Worm (Caenorhabditis elegans) whole organism, L4 larva: Measurements from ENCODE around the gene str-153.

Experiments
- F49E8.2 ChIP-seq: sonication (generic microtip); optimal IDR thresholded peaks from 2 replicates; lab custom pipeline; 2016; ENCODE audit warnings: missing compliant biosample characterization, mild to moderate bottlenecking, missing genetic modification characterization, borderline replicate concordance
- T20F7.1 ChIP-seq: fragments of 200-800 bp; sonication (Bioruptor generic); optimal IDR thresholded peaks from 2 replicates; lab custom pipeline; 2018; ENCODE audit warnings: mild to moderate bottlenecking, missing genetic modification characterization, missing compliant biosample characterization
- Y48G9A.11 ChIP-seq: fragments of 200-800 bp; sonication (Bioruptor generic); IDR thresholded peaks from 2 replicates; pipeline ENCODE4 v1.3.6; 2022; ENCODE audit warnings: missing genetic modification reagents, missing genetic modification characterization, missing compliant biosample characterization
- Y75B8A.6 ChIP-seq: fragments of 200-800 bp; sonication (Bioruptor generic); IDR thresholded peaks from 2 replicates; pipeline ENCODE4 v1.3.6; 2022; ENCODE audit warnings: missing genetic modification reagents, missing genetic modification characterization, missing compliant biosample characterization
- ZK337.2 ChIP-seq: fragments of 200-800 bp; sonication (Bioruptor generic); IDR thresholded peaks from 2 replicates; pipeline ENCODE4 v1.3.6; 2022; ENCODE audit warnings: missing genetic modification reagents, missing genetic modification characterization, missing compliant biosample characterization
- ZK546.5 ChIP-seq, 2 experiments: sonication (generic microtip); optimal IDR thresholded peaks; 2 replicates each; lab custom pipeline; 2017; ENCODE audit warnings: missing biosample characterization in 2 of 2, missing genetic modification characterization in 2 of 2
- aha-1 ChIP-seq: fragments of 150-350 bp; peaks from one replicate; lab custom pipeline; 2014; ENCODE audit warnings: missing biosample characterization, missing genetic modification characterization
- ceh-62 ChIP-seq: sonication (generic microtip); optimal IDR thresholded peaks from 2 replicates; lab custom pipeline; 2017; ENCODE audit warnings: missing biosample characterization, missing genetic modification characterization
- ctbp-1 ChIP-seq: fragments of 200-800 bp; sonication (Bioruptor generic); IDR thresholded peaks from 2 replicates; pipeline ENCODE4 v1.3.6; 2022; ENCODE audit warnings: missing genetic modification reagents, missing genetic modification characterization, missing compliant biosample characterization
- dmd-6 ChIP-seq: fragments of 200-800 bp; sonication (Bioruptor generic); IDR thresholded peaks from 2 replicates; pipeline ENCODE4 v1.3.6; 2022; ENCODE audit warnings: missing genetic modification reagents, missing genetic modification characterization, missing compliant biosample characterization
- dmd-8 ChIP-seq: fragments of 200-800 bp; sonication (Bioruptor generic); IDR thresholded peaks from 2 replicates; pipeline ENCODE4 v1.3.6; 2022; ENCODE audit warnings: missing genetic modification characterization, missing compliant biosample characterization
- duxl-1 ChIP-seq: sonication (generic microtip); optimal IDR thresholded peaks from 2 replicates; lab custom pipeline; 2016; ENCODE audit warnings: mild to moderate bottlenecking, missing genetic modification characterization, moderate library complexity, missing compliant biosample characterization; ENCODE audit not compliant: poor library complexity
- egl-27 ChIP-seq: sonication (generic microtip); optimal IDR thresholded peaks from 3 replicates; lab custom pipeline; 2017; ENCODE audit warnings: missing biosample characterization, missing genetic modification reagents, missing genetic modification characterization
- lin-13 ChIP-seq: fragments of 150-350 bp; optimal IDR thresholded peaks from 2 replicates; lab custom pipeline; 2014; ENCODE audit warnings: missing biosample characterization, missing genetic modification reagents, missing genetic modification characterization
- lin-15B ChIP-seq: fragments of 150-350 bp; sonication (generic microtip); optimal IDR thresholded peaks from 3 replicates; lab custom pipeline; 2014; ENCODE audit warnings: missing biosample characterization, missing genetic modification characterization
- lir-3 ChIP-seq: sonication (generic microtip); optimal IDR thresholded peaks from 2 replicates; lab custom pipeline; 2016; ENCODE audit warnings: mild to moderate bottlenecking, missing genetic modification characterization, missing compliant biosample characterization
- lsy-2 ChIP-seq, 2 experiments: fragments of 150-350 bp in 1 of 2; sonication (generic microtip) in 1 of 2; optimal IDR thresholded peaks; 2 replicates each; lab custom pipeline; 2014 to 2017; ENCODE audit warnings: missing biosample characterization in 2 of 2, missing genetic modification characterization in 2 of 2
- madf-5 ChIP-seq, 2 experiments: fragments of 200-800 bp; sonication (Bioruptor generic); IDR thresholded peaks; 2 replicates each; pipeline ENCODE4 v1.3.6; 2022; ENCODE audit warnings: missing compliant biosample characterization in 2 of 2, missing genetic modification characterization in 2 of 2
- madf-9 ChIP-seq: fragments of 200-800 bp; sonication (Bioruptor generic); conservative IDR thresholded peaks from 2 replicates; pipeline ENCODE4 v1.3.6; 2022; ENCODE audit warnings: missing genetic modification reagents, missing genetic modification characterization, missing compliant biosample characterization
- mdl-1 ChIP-seq, 2 experiments: fragments of 150-350 bp in 1 of 2; sonication (generic microtip) in 1 of 2; optimal IDR thresholded peaks; 2 replicates each; lab custom pipeline; 2014 to 2017; ENCODE audit warnings: missing biosample characterization in 2 of 2, missing genetic modification characterization in 2 of 2
- mdt-29 ChIP-seq: fragments of 200-800 bp; sonication (Bioruptor generic); IDR thresholded peaks from 2 replicates; pipeline ENCODE4 v1.3.6; 2022; ENCODE audit warnings: missing genetic modification reagents, missing genetic modification characterization, missing compliant biosample characterization
- mes-2 ChIP-seq: sonication (generic microtip); optimal IDR thresholded peaks from 2 replicates; lab custom pipeline; 2016; ENCODE audit warnings: missing genotype, mild to moderate bottlenecking, missing genetic modification characterization, missing compliant biosample characterization; ENCODE audit not compliant: poor library complexity, severe bottlenecking
- nhr-102 ChIP-seq: sonication (generic microtip); optimal IDR thresholded peaks from 2 replicates; lab custom pipeline; 2016; ENCODE audit warnings: mild to moderate bottlenecking, missing genetic modification characterization, moderate library complexity, missing compliant biosample characterization
- nhr-77 ChIP-seq: fragments of 150-350 bp; optimal IDR thresholded peaks from 2 replicates; lab custom pipeline; 2014; ENCODE audit warnings: missing biosample characterization, missing genetic modification characterization
- pha-4 ChIP-seq, 2 experiments: fragments of 150-350 bp in 1 of 2; fragments of 200-800 bp in 1 of 2; sonication (Bioruptor generic) in 1 of 2; IDR thresholded peaks in 1 of 2; optimal IDR thresholded peaks in 1 of 2; 2 replicates each; pipeline versions ENCODE4 v1.3.6 to Lab custom; 2014 to 2022; ENCODE audit warnings: missing genetic modification characterization in 2 of 2, missing genetic modification reagents in 2 of 2, missing biosample characterization in 1 of 2, missing compliant biosample characterization in 1 of 2
- pqm-1 ChIP-seq: sonication (generic microtip); optimal IDR thresholded peaks from 2 replicates; lab custom pipeline; 2017; ENCODE audit warnings: missing biosample characterization, missing genetic modification characterization
- rbr-2 ChIP-seq: sonication (generic microtip); optimal IDR thresholded peaks from 2 replicates; lab custom pipeline; 2016; ENCODE audit warnings: missing genotype, missing genetic modification characterization, missing compliant biosample characterization
- saeg-2 ChIP-seq: fragments of 200-800 bp; sonication (Bioruptor generic); IDR thresholded peaks from 2 replicates; pipeline ENCODE4 v1.3.6; 2022; ENCODE audit warnings: missing genetic modification reagents, missing genetic modification characterization, missing compliant biosample characterization
- snpc-1.2 ChIP-seq: fragments of 200-800 bp; sonication (Bioruptor generic); IDR thresholded peaks from 2 replicates; pipeline ENCODE4 v1.3.6; 2022; ENCODE audit warnings: missing genetic modification reagents, missing genetic modification characterization, missing compliant biosample characterization
- snpc-4 ChIP-seq: fragments of 150-350 bp; optimal IDR thresholded peaks from 2 replicates; lab custom pipeline; 2014; ENCODE audit warnings: missing biosample characterization, missing genetic modification characterization
- tag-97 ChIP-seq: fragments of 200-800 bp; sonication (Bioruptor generic); IDR thresholded peaks from 2 replicates; pipeline ENCODE4 v1.3.6; 2022; ENCODE audit warnings: missing genetic modification characterization, missing compliant biosample characterization
- unc-62 ChIP-seq, 3 experiments: fragments of 150-350 bp in 1 of 3; sonication (generic microtip); optimal IDR thresholded peaks in 2 of 3; peaks in 1 of 3; 1 replicate in 1 of 3; 2 replicates in 2 of 3; lab custom pipeline; 2014 to 2017; ENCODE audit warnings: missing biosample characterization in 3 of 3, missing genetic modification characterization in 3 of 3, missing genetic modification reagents in 3 of 3, missing genotype in 1 of 3
- zag-1 ChIP-seq: fragments of 150-350 bp; optimal IDR thresholded peaks from 2 replicates; lab custom pipeline; 2014; ENCODE audit warnings: missing biosample characterization, missing genetic modification characterization
- zip-11 ChIP-seq: fragments of 200-800 bp; sonication (Bioruptor generic); IDR thresholded peaks from 2 replicates; pipeline ENCODE4 v1.3.6; 2022; ENCODE audit warnings: missing genetic modification characterization, missing compliant biosample characterization
- zip-2 ChIP-seq: fragments of 150-350 bp; optimal IDR thresholded peaks from 2 replicates; lab custom pipeline; 2014; ENCODE audit warnings: missing biosample characterization, missing genetic modification characterization

Gene str-153

ce11 chrIV:4930754-4931322 lies 3.4 kb upstream of the str-153 start (continued):
- TF ChIP-seq lir-3 (tag; lab: Kevin White, UChicago): no peak
- no peak for TF ChIP-seq rbr-2
- no peak for TF ChIP-seq duxl-1 (tag; lab: Kevin White, UChicago)
- no peak; the same call in 1 of the 2 replicates for TF ChIP-seq dmd-6
- TF ChIP-seq mes-2 (tag; lab: Kevin White, UChicago): no peak
- peak; percentile 60 for TF ChIP-seq nhr-102 (tag; lab: Kevin White, UChicago)
- TF ChIP-seq dmd-8 (GFP tag; lab: Robert Waterston, UW): no peak
- TF ChIP-seq ctbp-1 (GFP tag; lab: Robert Waterston, UW): no peak
- TF ChIP-seq madf-9 (GFP tag; lab: Robert Waterston, UW): no peak
- TF ChIP-seq nhr-77 (tag; lab: Kevin White, UChicago): no peak
- peak; percentile 98 for TF ChIP-seq snpc-1.2 (GFP tag; lab: Robert Waterston, UW)
- peak; percentile 77 for TF ChIP-seq mdt-29
- TF ChIP-seq Y48G9A.11 (GFP tag; lab: Robert Waterston, UW): peak; percentile 74; the same call in 1 of the 2 replicates
- peak; percentile 51; the same call in 1 of the 2 replicates for TF ChIP-seq pha-4 (GFP tag; IDR thresholded peaks at IDR 0.05; lab: Robert Waterston, UW)
- no peak for TF ChIP-seq pha-4 (tag; optimal IDR thresholded peaks at IDR 0.05; lab: Kevin White, UChicago)
- no peak for TF ChIP-seq Y75B8A.6 (GFP tag; lab: Robert Waterston, UW)
- TF ChIP-seq lin-15B: no peak
- TF ChIP-seq ZK337.2 (GFP tag; lab: Robert Waterston, UW): 0 out of 2 replicates have a peak, but pooled peaks have one; percentile 59
- no peak; the same call in 1 of the 2 replicates for TF ChIP-seq saeg-2 (GFP tag; lab: Robert Waterston, UW)
- peak; percentile 37 to 50; a peak in 1 of 4 replicates for TF ChIP-seq madf-5 (GFP tag; IDR thresholded peaks at IDR 0.05; lab: Robert Waterston, UW)
- no peak for TF ChIP-seq pqm-1 (tag; lab: Kevin White, UChicago)
- TF ChIP-seq aha-1 (tag; lab: Kevin White, UChicago): peak; percentile 61
- TF ChIP-seq zip-11 (GFP tag; lab: Robert Waterston, UW): no peak
- TF ChIP-seq egl-27: no peak
- no peak for TF ChIP-seq zag-1 (tag; lab: Kevin White, UChicago)
- peak; percentile 79 for TF ChIP-seq F49E8.2 (tag; lab: Kevin White, UChicago)

ce11 chrIV:4937647-4938046 lies 3.4 kb downstream of the str-153 start, which contains the start of gene fbxa-86:
TSS of gene fbxa-86 (minus strand) at chrIV:4938013.
- TF ChIP-seq lin-13 (GFP tag; lab: Kevin White, UChicago) (no peak), zip-11 (GFP tag; lab: Robert Waterston, UW) (no peak), unc-62 (GFP tag; optimal IDR thresholded peaks at IDR 0.05 in 1 of 2; lab: Kevin White, UChicago) (peak in 1 of 2 experiments; percentile 7), unc-62 (tag; optimal IDR thresholded peaks at IDR 0.05; lab: Kevin White, UChicago) (no peak), T20F7.1 (GFP tag; lab: Kevin White, UChicago) (no peak), dmd-8 (GFP tag; lab: Robert Waterston, UW) (no peak), ceh-62 (tag; lab: Kevin White, UChicago) (no peak), pqm-1 (tag; lab: Kevin White, UChicago) (peak; percentile 9), lsy-2 (tag; optimal IDR thresholded peaks at IDR 0.05; lab: Kevin White, UChicago) (no peak), ZK546.5 (tag; optimal IDR thresholded peaks at IDR 0.05; lab: Kevin White, UChicago) (no peak), zip-2 (tag; lab: Kevin White, UChicago) (no peak), snpc-1.2 (GFP tag; lab: Robert Waterston, UW) (no peak), tag-97 (GFP tag; lab: Robert Waterston, UW) (no peak)

ce11 chrIV:4938664-4939063 lies 4.5 kb downstream of the str-153 start, which contains the start of gene str-168:
TSS of gene str-168 (plus strand) at chrIV:4938964.
- no peak for TF ChIP-seq snpc-4 (tag; lab: Kevin White, UChicago)
- TF ChIP-seq mdl-1 (tag; optimal IDR thresholded peaks at IDR 0.05; lab: Kevin White, UChicago): no peak
- TF ChIP-seq, all 104 proteins: peak for 0
